Worm (Caenorhabditis elegans): ENCODE measurements around the gene wapl-1.
A peak's percentile ranks its signal among the peaks of the same experiment; 100 is the strongest.

- no peak for TF ChIP-seq nhr-67 (tag; optimal IDR thresholded peaks at IDR 0.05)
- peak; percentile 3 for TF ChIP-seq ama-1 (optimal IDR thresholded peaks at IDR 0.05)
- TF ChIP-seq sea-2 (GFP tag; optimal IDR thresholded peaks at IDR 0.05): no peak
- no peak for TF ChIP-seq zag-1 (tag; optimal IDR thresholded peaks at IDR 0.05)
- TF ChIP-seq pha-4 (tag; optimal IDR thresholded peaks at IDR 0.05): peak; percentile 58
- TF ChIP-seq R02D3.7 (tag; optimal IDR thresholded peaks at IDR 0.05): no peak
- peak; percentile 14 for TF ChIP-seq ztf-4 (tag; optimal IDR thresholded peaks at IDR 0.05)
- TF ChIP-seq tbx-2 (tag; optimal IDR thresholded peaks at IDR 0.05): no peak
Measured at ce11 chrIV:4475362-4476086, 30.0 kb upstream of the wapl-1 start.

Measured in whole organism, L3 larva.